Worm (Caenorhabditis elegans): ENCODE measurements around the gene sra-13.

DNA sequence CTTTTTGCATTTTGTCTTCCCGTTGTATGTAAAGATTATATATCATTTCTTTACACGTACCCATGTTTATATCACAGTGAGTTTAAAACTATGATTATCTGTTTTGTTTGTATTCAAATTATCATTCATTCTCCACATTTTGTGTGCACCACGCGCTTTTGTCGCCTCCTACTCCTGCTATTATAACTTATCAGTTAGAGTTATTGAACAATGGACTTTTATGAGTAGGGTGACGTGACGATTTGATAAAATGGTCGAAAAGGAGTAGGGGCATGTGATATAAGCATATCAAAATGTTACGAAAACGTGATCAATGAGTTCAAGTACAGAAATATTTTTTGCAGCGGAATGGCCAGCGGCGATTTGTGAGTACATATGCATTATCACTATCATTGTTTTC is 24.6 kb upstream of the sra-13 start:
- TF ChIP-seq nhr-85 (tag) = no peak
- TF ChIP-seq nhr-237 (tag; optimal IDR thresholded peaks at IDR 0.05) = no peak
- TF ChIP-seq mdl-1 (tag; optimal IDR thresholded peaks at IDR 0.05) = peak in 1 of 2 experiments; percentile 35
- no peak for TF ChIP-seq hlh-17 (GFP tag; optimal IDR thresholded peaks at IDR 0.05; ENCODE audit: borderline replicate concordance)
- TF ChIP-seq rnt-1 (tag; optimal IDR thresholded peaks at IDR 0.05) = no peak
